Worm (Caenorhabditis elegans): ENCODE results near the gene tac-1.

Gene tac-1

DNA sequence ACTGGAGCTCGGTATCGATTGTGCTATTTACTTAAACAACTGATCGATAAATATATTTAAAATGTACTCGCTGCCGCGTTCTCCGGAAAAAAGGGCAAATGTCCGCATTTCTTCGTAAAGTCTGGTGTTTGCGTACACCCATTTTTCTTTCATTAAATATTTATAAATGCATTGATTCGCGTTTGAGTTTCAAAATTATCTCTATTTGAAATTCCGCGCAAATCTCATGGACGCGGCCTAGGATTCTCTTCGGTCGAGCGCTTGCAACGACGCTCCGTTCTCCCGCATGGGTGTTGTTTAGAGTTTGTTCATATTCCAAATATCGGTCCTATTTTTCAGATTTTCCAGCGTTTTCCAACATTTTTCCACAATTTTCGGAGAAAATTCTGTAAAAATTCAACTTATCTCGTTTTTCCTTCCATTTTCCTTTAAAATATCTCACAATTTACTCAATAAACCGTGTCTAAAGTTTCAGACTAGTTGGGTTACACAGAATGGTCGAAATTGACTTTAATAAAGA is 41.3 kb upstream of the tac-1 start, which contains the start of gene eif-3.B (continued):
- no peak for TF ChIP-seq hlh-26 (GFP tag; conservative IDR thresholded peaks at IDR 0.05)
- no peak for TF ChIP-seq mes-4 (tag; optimal IDR thresholded peaks at IDR 0.05)
- peak; percentile 73 for TF ChIP-seq ceh-100 (GFP tag; IDR thresholded peaks at IDR 0.05)
- TF ChIP-seq B0261.1 (tag; optimal IDR thresholded peaks at IDR 0.05): no peak
- no peak for TF ChIP-seq egrh-3 (GFP tag; IDR thresholded peaks at IDR 0.05)
- peak; percentile 62; the same call in 1 of the 2 replicates for TF ChIP-seq aptf-2 (GFP tag; conservative IDR thresholded peaks at IDR 0.05)
- no peak for TF ChIP-seq B0035.1 (tag; optimal IDR thresholded peaks at IDR 0.05)
- no peak for TF ChIP-seq atf-7 (tag; optimal IDR thresholded peaks at IDR 0.05)
- TF ChIP-seq chd-7 (tag; optimal IDR thresholded peaks at IDR 0.05): no peak
- peak; percentile 64 for TF ChIP-seq F23B12.7 (tag; optimal IDR thresholded peaks at IDR 0.05; ENCODE audit: insufficient read depth)
- TF ChIP-seq ceh-79 (tag; optimal IDR thresholded peaks at IDR 0.05): no peak
- no peak for TF ChIP-seq cebp-2 (GFP tag; IDR thresholded peaks at IDR 0.05)
- no peak for TF ChIP-seq sdz-38 (tag; optimal IDR thresholded peaks at IDR 0.05)
- no peak for TF ChIP-seq ztf-26 (tag; optimal IDR thresholded peaks at IDR 0.05)
- no peak for TF ChIP-seq ccch-3 (GFP tag; optimal IDR thresholded peaks at IDR 0.05)
- TF ChIP-seq lag-1 (GFP tag; IDR thresholded peaks at IDR 0.05): no peak
- peak; percentile 34 for TF ChIP-seq F49E8.2 (tag; optimal IDR thresholded peaks at IDR 0.05; ENCODE audit: insufficient read depth)
- peak; percentile 88 for TF ChIP-seq athp-1 (tag; optimal IDR thresholded peaks at IDR 0.05)
- TF ChIP-seq lsl-1 (GFP tag; optimal IDR thresholded peaks at IDR 0.05): peak; percentile 54
- peak; percentile 38 for TF ChIP-seq hmg-1.2 (GFP tag; IDR thresholded peaks at IDR 0.05)
- TF ChIP-seq F10E7.11 (tag; optimal IDR thresholded peaks at IDR 0.05): no peak
- TF ChIP-seq ztf-25 (GFP tag; IDR thresholded peaks at IDR 0.05): 0 out of 2 replicates have a peak, but pooled peaks have one; percentile 5
- no peak for TF ChIP-seq ceh-58 (GFP tag; IDR thresholded peaks at IDR 0.05)
- TF ChIP-seq nfya-2 (GFP tag; IDR thresholded peaks at IDR 0.05): no peak
- TF ChIP-seq zfh-2 (GFP tag; conservative IDR thresholded peaks at IDR 0.05): no peak; the same call in 1 of the 2 replicates
- no peak for TF ChIP-seq unc-62 (GFP tag; optimal IDR thresholded peaks at IDR 0.05)
- TF ChIP-seq bed-2 (GFP tag; IDR thresholded peaks at IDR 0.05): 0 out of 2 replicates have a peak, but pooled peaks have one; percentile 29
- peak; percentile 39; the same call in 1 of the 2 replicates for TF ChIP-seq ceh-91 (GFP tag; IDR thresholded peaks at IDR 0.05)
- no peak for TF ChIP-seq F57A8.1 (GFP tag; optimal IDR thresholded peaks at IDR 0.05)
- TF ChIP-seq K11D2.4 (GFP tag; IDR thresholded peaks at IDR 0.05): 0 out of 2 replicates have a peak, but pooled peaks have one; percentile 61
- peak; percentile 80 for TF ChIP-seq dox-1 (GFP tag; IDR thresholded peaks at IDR 0.05)
- TF ChIP-seq xnd-1 (tag; optimal IDR thresholded peaks at IDR 0.05): peak; percentile 37
- peak; percentile 93 for TF ChIP-seq ceh-27 (GFP tag; optimal IDR thresholded peaks at IDR 0.05)
- peak; percentile 75 for TF ChIP-seq lir-1 (GFP tag; conservative IDR thresholded peaks at IDR 0.05)
- TF ChIP-seq die-1 (tag; optimal IDR thresholded peaks at IDR 0.05): peak; percentile 1
- TF ChIP-seq snpc-4 (GFP tag; optimal IDR thresholded peaks at IDR 0.05): peak; percentile 45
- peak; percentile 13 to 86 (median 84) for TF ChIP-seq snpc-4 (tag; optimal IDR thresholded peaks at IDR 0.05)
- no peak for TF ChIP-seq hrde-1 (tag; optimal IDR thresholded peaks at IDR 0.05; ENCODE audit: borderline replicate concordance)
- no peak for TF ChIP-seq nhr-27 (tag; optimal IDR thresholded peaks at IDR 0.05)
- TF ChIP-seq cebp-1 (GFP tag; IDR thresholded peaks at IDR 0.05): 0 out of 2 replicates have a peak, but pooled peaks have one; percentile 44
- TF ChIP-seq cebp-1 (tag; optimal IDR thresholded peaks at IDR 0.05): peak; percentile 82
- TF ChIP-seq egl-44 (GFP tag; IDR thresholded peaks at IDR 0.05): peak; percentile 51; the same call in 1 of the 2 replicates
- peak; percentile 15 for TF ChIP-seq gei-17 (GFP tag; optimal IDR thresholded peaks at IDR 0.05)
- no peak for TF ChIP-seq mxl-1 (tag; optimal IDR thresholded peaks at IDR 0.05)
- no peak for TF ChIP-seq ets-4 (GFP tag; optimal IDR thresholded peaks at IDR 0.05)
- no peak for TF ChIP-seq F37B4.10 (GFP tag; IDR thresholded peaks at IDR 0.05)
- TF ChIP-seq nhr-120 (GFP tag; IDR thresholded peaks at IDR 0.05): no peak
- TF ChIP-seq ama-1 (optimal IDR thresholded peaks at IDR 0.05): no peak
- TF ChIP-seq ama-1 (GFP tag; optimal IDR thresholded peaks at IDR 0.05): no peak
